Worm (Caenorhabditis elegans) whole organism, midembryonic: ENCODE results near the gene ifas-3.

ENCODE experiments used
- klf-2 ChIP-seq: fragments of 200-800 bp; sonication (Bioruptor generic); conservative IDR thresholded peaks from 2 replicates; pipeline ENCODE4 v1.3.6; 2022; ENCODE audit warnings: missing genetic modification reagents, missing genetic modification characterization, missing compliant biosample characterization
- med-1 ChIP-seq: sonication (generic microtip); optimal IDR thresholded peaks from 2 replicates; lab custom pipeline; 2017; ENCODE audit warnings: missing genetic modification characterization, mild to moderate bottlenecking, missing compliant biosample characterization, antibody characterized with exemption, missing genetic modification reagents; ENCODE audit not compliant: insufficient read depth
- ref-1 ChIP-seq: fragments of 200-800 bp; sonication (Bioruptor generic); conservative IDR thresholded peaks from 2 replicates; pipeline ENCODE4 v1.3.6; 2022; ENCODE audit warnings: missing genetic modification reagents, missing genetic modification characterization, missing compliant biosample characterization
- ztf-23 ChIP-seq: fragments of 200-800 bp; sonication (Bioruptor generic); IDR thresholded peaks from 2 replicates; pipeline ENCODE4 v1.3.6; 2022; ENCODE audit warnings: missing genetic modification reagents, missing genetic modification characterization, missing compliant biosample characterization
- ztf-29 ChIP-seq: fragments of 200-800 bp; sonication (Bioruptor generic); IDR thresholded peaks from 2 replicates; pipeline ENCODE4 v1.3.6; 2022; ENCODE audit warnings: missing genetic modification reagents, missing genetic modification characterization, missing compliant biosample characterization

- TF ChIP-seq ztf-23 (GFP tag; lab: Robert Waterston, UW): no peak
- TF ChIP-seq med-1: no peak
- no peak for TF ChIP-seq ref-1 (GFP tag; lab: Robert Waterston, UW)
- TF ChIP-seq ztf-29 (GFP tag; lab: Robert Waterston, UW): no peak
- TF ChIP-seq klf-2 (GFP tag; lab: Robert Waterston, UW): no peak
Measured at ce11 chrIV:15951640-15952039, 952 bp upstream of the ifas-3 start, which contains the start of gene Y105C5B.15.
